Worm (Caenorhabditis elegans) whole organism, early embryonic: ENCODE data around the gene srbc-11.

ENCODE experiments used
- B0310.2 ChIP-seq: sonication (generic microtip); optimal IDR thresholded peaks from 2 replicates; lab custom pipeline; 2016; ENCODE audit warnings: mild to moderate bottlenecking, missing genetic modification characterization, missing compliant biosample characterization
- aly-1 ChIP-seq: sonication (generic microtip); optimal IDR thresholded peaks from 2 replicates; lab custom pipeline; 2016; ENCODE audit warnings: missing genetic modification characterization, missing compliant biosample characterization
- ama-1 ChIP-seq: fragments of 150-350 bp; optimal IDR thresholded peaks from 2 replicates; lab custom pipeline; 2014
- ceh-13 ChIP-seq: fragments of 200-800 bp; sonication (Bioruptor generic); optimal IDR thresholded peaks from 2 replicates; lab custom pipeline; 2018; ENCODE audit warnings: mild to moderate bottlenecking, missing genetic modification characterization, missing compliant biosample characterization
- ets-7 ChIP-seq: sonication (generic microtip); optimal IDR thresholded peaks from 2 replicates; lab custom pipeline; 2016; ENCODE audit warnings: missing genotype, missing genetic modification characterization, missing compliant biosample characterization
- flt-1 ChIP-seq: fragments of 200-800 bp; sonication (Bioruptor generic); IDR thresholded peaks from 2 replicates; pipeline ENCODE4 v1.3.6; 2022; ENCODE audit warnings: missing genetic modification characterization, missing compliant biosample characterization
- hmg-4 ChIP-seq: fragments of 200-800 bp; sonication (Bioruptor generic); optimal IDR thresholded peaks from 2 replicates; lab custom pipeline; 2018; ENCODE audit warnings: mild to moderate bottlenecking, missing genetic modification characterization, missing compliant biosample characterization
- hnd-1 ChIP-seq: sonication (generic microtip); optimal IDR thresholded peaks from 2 replicates; lab custom pipeline; 2016; ENCODE audit warnings: missing genetic modification characterization, missing compliant biosample characterization
- pes-1 ChIP-seq: fragments of 200-800 bp; sonication (Bioruptor generic); IDR thresholded peaks from 2 replicates; pipeline ENCODE4 v1.3.6; 2022; ENCODE audit warnings: missing genetic modification reagents, missing genetic modification characterization, missing compliant biosample characterization
- tbx-11 ChIP-seq: fragments of 200-800 bp; sonication (Bioruptor generic); IDR thresholded peaks from 2 replicates; pipeline ENCODE4 v1.3.6; 2022; ENCODE audit warnings: missing genetic modification characterization, missing compliant biosample characterization

DNA sequence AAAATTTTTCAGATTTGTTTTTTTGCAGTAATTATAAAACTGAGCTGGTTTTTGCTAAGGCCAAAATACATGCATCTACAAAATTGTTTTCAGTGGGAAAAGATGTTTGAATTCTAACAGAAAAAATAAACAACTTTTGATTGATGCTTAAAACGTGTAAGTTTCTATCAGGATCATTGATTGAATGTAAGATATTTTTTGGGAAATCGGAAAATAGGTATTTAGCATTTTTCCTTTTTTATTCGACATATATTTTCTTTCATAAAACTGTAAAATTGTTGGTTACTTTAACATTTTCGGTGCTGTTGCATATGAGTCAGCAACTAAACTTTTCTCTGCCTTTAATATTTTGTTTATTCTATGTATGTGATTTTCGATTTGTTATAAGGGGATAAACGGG is 29.4 kb upstream of the srbc-11 start, which contains the start of gene C54F6.20:
- no peak for TF ChIP-seq tbx-11
- no peak for TF ChIP-seq B0310.2 (tag; lab: Kevin White, UChicago)
- TF ChIP-seq hmg-4 (GFP tag; lab: Kevin White, UChicago) = no peak
- no peak for TF ChIP-seq ama-1
- no peak for TF ChIP-seq pes-1 (GFP tag; lab: Robert Waterston, UW)
- TF ChIP-seq flt-1 (GFP tag; lab: Robert Waterston, UW) = no peak
- TF ChIP-seq hnd-1 (tag; lab: Kevin White, UChicago) = no peak
- TF ChIP-seq ets-7 (tag; lab: Kevin White, UChicago) = no peak
- TF ChIP-seq aly-1 = no peak
- no peak for TF ChIP-seq ceh-13 (GFP tag; lab: Kevin White, UChicago)
